Worm (Caenorhabditis elegans) whole organism, L1 larva: ENCODE data around the gene ddx-15.

Experiments used
- C34B4.2 ChIP-seq: sonication (generic microtip); optimal IDR thresholded peaks from 2 replicates; lab custom pipeline; 2017; ENCODE audit warnings: mild to moderate bottlenecking, missing genetic modification characterization, missing compliant biosample characterization
- F16B12.6 ChIP-seq: fragments of 150-350 bp; optimal IDR thresholded peaks from 2 replicates; lab custom pipeline; 2014; ENCODE audit warnings: missing biosample characterization, missing genetic modification characterization
- alr-1 ChIP-seq: fragments of 200-800 bp; sonication (Bioruptor generic); optimal IDR thresholded peaks from 2 replicates; lab custom pipeline; 2018; ENCODE audit warnings: borderline replicate concordance, mild to moderate bottlenecking, missing genetic modification characterization, missing compliant biosample characterization
- aly-2 ChIP-seq: fragments of 150-350 bp; optimal IDR thresholded peaks from 2 replicates; lab custom pipeline; 2014; ENCODE audit warnings: missing biosample characterization, missing genetic modification characterization
- ceh-82 ChIP-seq, 3 experiments: fragments of 150-350 bp in 1 of 3; sonication (generic microtip) in 2 of 3; optimal IDR thresholded peaks; 2 replicates each; lab custom pipeline; 2014 to 2017; ENCODE audit warnings: missing biosample characterization in 3 of 3, missing genetic modification characterization in 3 of 3
- ceh-88 ChIP-seq: fragments of 200-800 bp; sonication (Bioruptor generic); IDR thresholded peaks from 2 replicates; pipeline ENCODE4 v1.3.6; 2022; ENCODE audit warnings: missing genetic modification characterization, missing compliant biosample characterization
- dpl-1 ChIP-seq, 3 experiments: fragments of 150-350 bp in 2 of 3; sonication (generic microtip) in 1 of 3; optimal IDR thresholded peaks; 2 replicates each; lab custom pipeline; 2014 to 2017; ENCODE audit warnings: missing biosample characterization in 3 of 3, missing genetic modification characterization in 3 of 3, missing genetic modification reagents in 3 of 3
- dsc-1 ChIP-seq: sonication (generic microtip); optimal IDR thresholded peaks from 2 replicates; lab custom pipeline; 2016; ENCODE audit warnings: mild to moderate bottlenecking, missing genetic modification characterization, missing compliant biosample characterization
- efl-1 ChIP-seq, 4 experiments: fragments of 150-350 bp; optimal IDR thresholded peaks in 3 of 4; peaks in 1 of 4; 1 replicate in 1 of 4; 2 replicates in 3 of 4; lab custom pipeline; 2014; ENCODE audit warnings: missing biosample characterization in 2 of 4, missing genetic modification characterization in 2 of 4, missing genetic modification reagents in 2 of 4
- efl-3 ChIP-seq: fragments of 200-800 bp; sonication (Bioruptor generic); optimal IDR thresholded peaks from 2 replicates; lab custom pipeline; 2018; ENCODE audit warnings: mild to moderate bottlenecking, missing genetic modification characterization, missing compliant biosample characterization
- egl-27 ChIP-seq, 2 experiments: fragments of 150-350 bp in 1 of 2; sonication (generic microtip); optimal IDR thresholded peaks; 3 replicates each; lab custom pipeline; 2017 to 2018; ENCODE audit warnings: missing biosample characterization in 2 of 2, missing genetic modification characterization in 2 of 2, missing genetic modification reagents in 2 of 2
- elt-2 ChIP-seq: sonication (generic microtip); optimal IDR thresholded peaks from 2 replicates; lab custom pipeline; 2016; ENCODE audit warnings: missing genetic modification characterization, mild to moderate bottlenecking, inconsistent platforms, missing compliant biosample characterization, missing genetic modification reagents
- elt-3 ChIP-seq, 6 experiments: fragments of 150-350 bp in 1 of 6; sonication (generic microtip); optimal IDR thresholded peaks; 2 replicates each; lab custom pipeline; 2017 to 2018; ENCODE audit warnings: missing biosample characterization in 6 of 6, missing genetic modification characterization in 6 of 6, inconsistent platforms in 1 of 6
- ets-5 ChIP-seq: fragments of 200-800 bp; sonication (Bioruptor generic); IDR thresholded peaks from 2 replicates; pipeline ENCODE4 v1.3.6; 2022; ENCODE audit warnings: missing genetic modification characterization, missing compliant biosample characterization
- fkh-4 ChIP-seq: sonication (generic microtip); optimal IDR thresholded peaks from 2 replicates; lab custom pipeline; 2016; ENCODE audit warnings: missing compliant biosample characterization, missing genetic modification characterization, borderline replicate concordance
- fos-1 ChIP-seq: fragments of 150-350 bp; optimal IDR thresholded peaks from 2 replicates; lab custom pipeline; 2014; ENCODE audit warnings: missing biosample characterization, missing genetic modification characterization
- grh-1 ChIP-seq: fragments of 200-800 bp; sonication (Bioruptor generic); IDR thresholded peaks from 2 replicates; pipeline ENCODE4 v1.3.6; 2022; ENCODE audit warnings: missing genetic modification reagents, missing genetic modification characterization, missing compliant biosample characterization
- hlh-4 ChIP-seq: sonication (generic microtip); optimal IDR thresholded peaks from 2 replicates; lab custom pipeline; 2016; ENCODE audit warnings: mild to moderate bottlenecking, missing genetic modification characterization, missing compliant biosample characterization
- hpl-2 ChIP-seq: fragments of 150-350 bp; optimal IDR thresholded peaks from 2 replicates; lab custom pipeline; 2014; ENCODE audit warnings: missing biosample characterization, missing genetic modification reagents, missing genetic modification characterization
- lin-13 ChIP-seq: fragments of 150-350 bp; optimal IDR thresholded peaks from 2 replicates; lab custom pipeline; 2014; ENCODE audit warnings: missing biosample characterization, missing genetic modification reagents, missing genetic modification characterization
- lin-15B ChIP-seq: fragments of 150-350 bp; sonication (generic microtip); optimal IDR thresholded peaks from 3 replicates; lab custom pipeline; 2014; ENCODE audit warnings: missing biosample characterization, missing genetic modification characterization
- lir-3 ChIP-seq: sonication (generic microtip); optimal IDR thresholded peaks from 2 replicates; lab custom pipeline; 2016; ENCODE audit warnings: mild to moderate bottlenecking, missing genetic modification characterization, moderate library complexity, missing compliant biosample characterization; ENCODE audit not compliant: poor library complexity
- lsy-2 ChIP-seq, 2 experiments: fragments of 150-350 bp; optimal IDR thresholded peaks; 2 replicates each; lab custom pipeline; 2014; ENCODE audit warnings: missing biosample characterization in 2 of 2, missing genetic modification characterization in 2 of 2
- mep-1 ChIP-seq: fragments of 150-350 bp; optimal IDR thresholded peaks from 2 replicates; lab custom pipeline; 2014; ENCODE audit warnings: missing biosample characterization, missing genetic modification characterization
- nhr-12 ChIP-seq: sonication (generic microtip); optimal IDR thresholded peaks from 2 replicates; lab custom pipeline; 2017; ENCODE audit warnings: missing biosample characterization, missing genetic modification characterization
- nhr-19 ChIP-seq: fragments of 200-800 bp; sonication (Bioruptor generic); conservative IDR thresholded peaks from 2 replicates; pipeline ENCODE4 v1.3.6; 2022; ENCODE audit warnings: missing genetic modification characterization, missing compliant biosample characterization
- nhr-20 ChIP-seq: sonication (generic microtip); optimal IDR thresholded peaks from 2 replicates; lab custom pipeline; 2016; ENCODE audit warnings: mild to moderate bottlenecking, missing genetic modification characterization, missing compliant biosample characterization
- nhr-237 ChIP-seq: fragments of 150-350 bp; optimal IDR thresholded peaks from 2 replicates; lab custom pipeline; 2014; ENCODE audit warnings: missing biosample characterization, missing genetic modification characterization
- nhr-28 ChIP-seq: fragments of 150-350 bp; optimal IDR thresholded peaks from 2 replicates; lab custom pipeline; 2014; ENCODE audit warnings: missing biosample characterization, missing genetic modification characterization
- nhr-47 ChIP-seq: sonication (generic microtip); optimal IDR thresholded peaks from 2 replicates; lab custom pipeline; 2016; ENCODE audit warnings: mild to moderate bottlenecking, missing genetic modification characterization, moderate library complexity, missing compliant biosample characterization
- pax-3 ChIP-seq: fragments of 200-800 bp; sonication (Bioruptor generic); optimal IDR thresholded peaks from 2 replicates; lab custom pipeline; 2018; ENCODE audit warnings: mild to moderate bottlenecking, missing genetic modification characterization, moderate library complexity, missing compliant biosample characterization
- pqm-1 ChIP-seq: sonication (generic microtip); optimal IDR thresholded peaks from 3 replicates; lab custom pipeline; 2017; ENCODE audit warnings: missing biosample characterization, missing genetic modification characterization
- rnt-1 ChIP-seq: sonication (generic microtip); optimal IDR thresholded peaks from 2 replicates; lab custom pipeline; 2016; ENCODE audit warnings: mild to moderate bottlenecking, missing genetic modification characterization, moderate library complexity, missing compliant biosample characterization
- snpc-4 ChIP-seq: fragments of 150-350 bp; optimal IDR thresholded peaks from 2 replicates; lab custom pipeline; 2014; ENCODE audit warnings: missing biosample characterization, missing genetic modification characterization
- snu-23 ChIP-seq: sonication (generic microtip); optimal IDR thresholded peaks from 2 replicates; lab custom pipeline; 2016; ENCODE audit warnings: missing genetic modification characterization, missing compliant biosample characterization
- sox-4 ChIP-seq: sonication (generic microtip); optimal IDR thresholded peaks from 2 replicates; lab custom pipeline; 2016; ENCODE audit warnings: missing genetic modification characterization, missing compliant biosample characterization
- sptf-1 ChIP-seq: fragments of 150-350 bp; optimal IDR thresholded peaks from 2 replicates; lab custom pipeline; 2014; ENCODE audit warnings: missing biosample characterization, missing genetic modification characterization
- swsn-7 ChIP-seq: sonication (generic microtip); optimal IDR thresholded peaks from 2 replicates; lab custom pipeline; 2016; ENCODE audit warnings: missing genetic modification characterization, missing compliant biosample characterization
- tbx-2 ChIP-seq: sonication (generic microtip); optimal IDR thresholded peaks from 2 replicates; lab custom pipeline; 2016; ENCODE audit warnings: missing genetic modification characterization, missing compliant biosample characterization
- tlp-1 ChIP-seq: fragments of 150-350 bp; optimal IDR thresholded peaks from 2 replicates; lab custom pipeline; 2014; ENCODE audit warnings: missing biosample characterization, missing genetic modification characterization
- unc-30 ChIP-seq: sonication (generic microtip); optimal IDR thresholded peaks from 2 replicates; lab custom pipeline; 2017; ENCODE audit warnings: missing biosample characterization, missing genetic modification characterization
- unc-98 ChIP-seq: fragments of 200-800 bp; sonication (Bioruptor generic); IDR thresholded peaks from 2 replicates; pipeline ENCODE4 v1.3.6; 2022; ENCODE audit warnings: missing genetic modification characterization, missing compliant biosample characterization
- vab-15 ChIP-seq: sonication (generic microtip); optimal IDR thresholded peaks from 2 replicates; lab custom pipeline; 2017; ENCODE audit warnings: missing genotype, mild to moderate bottlenecking, missing genetic modification characterization, missing compliant biosample characterization
- zip-4 ChIP-seq: fragments of 200-800 bp; sonication (Bioruptor generic); optimal IDR thresholded peaks from 2 replicates; lab custom pipeline; 2018; ENCODE audit warnings: mild to moderate bottlenecking, missing genetic modification characterization, moderate library complexity, missing compliant biosample characterization

Gene ddx-15

ce11 chrIII:5611604-5612324 lies 20.2 kb upstream of the ddx-15 start, which contains the start of gene bas-1:
bas-1 (plus strand) TSS chrIII:5612274.
- TF ChIP-seq egl-27 (tag; optimal IDR thresholded peaks at IDR 0.05; lab: Kevin White, UChicago), result no peak
- no peak for TF ChIP-seq aly-2 (tag; lab: Kevin White, UChicago)
- TF ChIP-seq elt-3 (tag; optimal IDR thresholded peaks at IDR 0.05; lab: Kevin White, UChicago), result peak in 1 of 6 experiments; percentile 10

ce11 chrIII:5610276-5610675 lies 18.8 kb upstream of the ddx-15 start, which contains the start of gene C05D2.8:
C05D2.8 (minus strand) TSS chrIII:5610346.
- TF ChIP-seq sptf-1 (tag; lab: Kevin White, UChicago), result no peak
- peak; percentile 35 for TF ChIP-seq elt-2

- TF ChIP-seq elt-3 (tag; optimal IDR thresholded peaks at IDR 0.05; lab: Kevin White, UChicago) (no peak), fos-1 (no peak), nhr-47 (tag; lab: Kevin White, UChicago) (no peak), dpl-1 (GFP tag; optimal IDR thresholded peaks at IDR 0.05; lab: Kevin White, UChicago) (no peak), tlp-1 (no peak), F16B12.6 (no peak), snu-23 (GFP tag; lab: Kevin White, UChicago) (no peak), nhr-20 (no peak), vab-15 (no peak), lin-13 (no peak), efl-1 (optimal IDR thresholded peaks at IDR 0.05; lab: Kevin White, UChicago) (no peak), efl-1 (GFP tag; optimal IDR thresholded peaks at IDR 0.05 in 1 of 2; lab: Kevin White, UChicago) (no peak), pax-3 (no peak)
Measured at ce11 chrIII:5604080-5604479, 12.6 kb upstream of the ddx-15 start, which contains the start of gene xnd-1. xnd-1 (plus strand) TSS chrIII:5604460.

- no peak for TF ChIP-seq hpl-2
- TF ChIP-seq fkh-4 (tag; lab: Kevin White, UChicago), result no peak
- TF ChIP-seq snu-23 (GFP tag; lab: Kevin White, UChicago), result peak; percentile 75
- TF ChIP-seq grh-1 (GFP tag; lab: Robert Waterston, UW), result no peak
- no peak for TF ChIP-seq aly-2 (tag; lab: Kevin White, UChicago)
- TF ChIP-seq nhr-12, result no peak
- peak; percentile 79 for TF ChIP-seq lin-15B (tag; lab: Kevin White, UChicago)
- peak; percentile 64 for TF ChIP-seq snpc-4 (tag; lab: Kevin White, UChicago)
- TF ChIP-seq fos-1, result no peak
- TF ChIP-seq unc-30, result no peak
- peak; percentile 56 for TF ChIP-seq nhr-19 (GFP tag; lab: Robert Waterston, UW)
- TF ChIP-seq ceh-88 (GFP tag; lab: Robert Waterston, UW), result no peak
- no peak for TF ChIP-seq ets-5
- TF ChIP-seq nhr-20, result peak; percentile 59
- TF ChIP-seq zip-4, result no peak
- TF ChIP-seq lsy-2 (tag; optimal IDR thresholded peaks at IDR 0.05; lab: Kevin White, UChicago), result peak; percentile 66 to 83
- no peak for TF ChIP-seq elt-2
- TF ChIP-seq mep-1 (tag; lab: Kevin White, UChicago), result peak; percentile 76
- no peak for TF ChIP-seq efl-3 (GFP tag; lab: Kevin White, UChicago)
- TF ChIP-seq dsc-1, result no peak
- peak; percentile 53 for TF ChIP-seq swsn-7 (tag; lab: Kevin White, UChicago)
- TF ChIP-seq tbx-2 (tag; lab: Kevin White, UChicago), result peak; percentile 68
- TF ChIP-seq pqm-1 (tag; lab: Kevin White, UChicago), result no peak
- TF ChIP-seq nhr-28 (tag; lab: Kevin White, UChicago), result no peak
- TF ChIP-seq rnt-1, result peak; percentile 92
- TF ChIP-seq ceh-82 (tag; optimal IDR thresholded peaks at IDR 0.05; lab: Kevin White, UChicago), result peak in 2 of 3 experiments; percentile 23 to 78
- TF ChIP-seq nhr-237 (tag; lab: Kevin White, UChicago), result no peak
- TF ChIP-seq alr-1 (tag; lab: Kevin White, UChicago), result no peak
- TF ChIP-seq vab-15, result no peak
- TF ChIP-seq lir-3 (tag; lab: Kevin White, UChicago), result peak; percentile 78
- no peak for TF ChIP-seq hlh-4
- no peak for TF ChIP-seq sox-4 (tag; lab: Kevin White, UChicago)
- TF ChIP-seq unc-98 (GFP tag; lab: Robert Waterston, UW), result no peak
- no peak for TF ChIP-seq C34B4.2 (tag; lab: Kevin White, UChicago)
Measured at ce11 chrIII:5603439-5603986, 12.0 kb upstream of the ddx-15 start, which contains the start of gene madf-11. madf-11 (minus strand) TSS chrIII:5603489.
